Fruit fly (Drosophila melanogaster) whole organism, embryonic: ENCODE measurements around the gene tutl.
A peak's percentile ranks its signal among the peaks of the same experiment; 100 is the strongest.

ENCODE experiments used
- B-H2 ChIP-seq: fragments of 200-800 bp; sonication (Bioruptor generic); optimal IDR thresholded peaks from 2 replicates; lab custom pipeline; 2018; ENCODE audit warnings: missing biosample characterization, mild to moderate bottlenecking, missing genetic modification characterization
- Bteb2 ChIP-seq: fragments of 200-800 bp; sonication (Bioruptor generic); optimal IDR thresholded peaks from 2 replicates; lab custom pipeline; 2016; ENCODE audit warnings: missing biosample characterization, missing genetic modification characterization
- CG10321 ChIP-seq: fragments of 200-800 bp; sonication (Bioruptor generic); IDR thresholded peaks from 2 replicates; pipeline ENCODE4 v1.3.6; 2022; ENCODE audit warnings: missing biosample characterization, missing genetic modification characterization
- CG12155 ChIP-seq: fragments of 200-800 bp; sonication (Bioruptor generic); optimal IDR thresholded peaks from 3 replicates; lab custom pipeline; 2016; ENCODE audit warnings: missing biosample characterization, missing genetic modification characterization
- CG12219 ChIP-seq: fragments of 200-800 bp; sonication (Bioruptor generic); optimal IDR thresholded peaks from 3 replicates; lab custom pipeline; 2018; ENCODE audit warnings: missing biosample characterization, mild to moderate bottlenecking, missing genetic modification characterization
- CG13287 ChIP-seq: fragments of 200-800 bp; sonication (Bioruptor generic); IDR thresholded peaks from 2 replicates; pipeline ENCODE4 v1.3.6; 2022; ENCODE audit warnings: missing biosample characterization, missing genetic modification characterization; ENCODE audit not compliant: partially characterized antibody
- CG13624 ChIP-seq: fragments of 200-800 bp; sonication (Bioruptor generic); optimal IDR thresholded peaks from 2 replicates; lab custom pipeline; 2016; ENCODE audit warnings: missing biosample characterization, missing genetic modification characterization
- CG14441 ChIP-seq: fragments of 200-800 bp; sonication (Bioruptor generic); IDR thresholded peaks from 2 replicates; pipeline ENCODE4 v1.3.6; 2022; ENCODE audit warnings: missing biosample characterization, missing genetic modification characterization
- CG14710 ChIP-seq: fragments of 200-800 bp; sonication (Bioruptor generic); optimal IDR thresholded peaks from 3 replicates; lab custom pipeline; 2019; ENCODE audit warnings: missing biosample characterization, mild to moderate bottlenecking, missing genetic modification characterization, moderate library complexity
- CG15073 ChIP-seq: fragments of 200-800 bp; sonication (Bioruptor generic); optimal IDR thresholded peaks from 2 replicates; lab custom pipeline; 2016; ENCODE audit warnings: missing biosample characterization, missing genetic modification characterization
- CG18262 ChIP-seq: fragments of 200-800 bp; optimal IDR thresholded peaks from 3 replicates; lab custom pipeline; 2019; ENCODE audit warnings: missing biosample characterization, mild to moderate bottlenecking, missing genetic modification characterization, moderate library complexity
- CG1832 ChIP-seq: fragments of 200-800 bp; sonication (Bioruptor generic); optimal IDR thresholded peaks from 2 replicates; lab custom pipeline; 2017; ENCODE audit warnings: missing biosample characterization, mild to moderate bottlenecking, missing genetic modification characterization, inconsistent platforms
- CG18476 ChIP-seq: fragments of 200-800 bp; sonication (Bioruptor generic); optimal IDR thresholded peaks from 2 replicates; lab custom pipeline; 2016; ENCODE audit warnings: missing biosample characterization, mild to moderate bottlenecking, missing genetic modification characterization
- CG32532 ChIP-seq: fragments of 200-800 bp; sonication (Bioruptor generic); IDR thresholded peaks from 2 replicates; pipeline ENCODE4 v1.3.6; 2022; ENCODE audit warnings: missing biosample characterization, missing genetic modification characterization
- CG33213 ChIP-seq: fragments of 200-800 bp; sonication (Bioruptor generic); optimal IDR thresholded peaks from 3 replicates; lab custom pipeline; 2016; ENCODE audit warnings: missing biosample characterization, missing genetic modification characterization
- CG34376 ChIP-seq: fragments of 200-800 bp; sonication (Bioruptor generic); optimal IDR thresholded peaks from 2 replicates; lab custom pipeline; 2018; ENCODE audit warnings: missing biosample characterization, mild to moderate bottlenecking, missing genetic modification characterization
- CG3847 ChIP-seq: fragments of 200-800 bp; sonication (Bioruptor generic); IDR thresholded peaks from 2 replicates; pipeline ENCODE4 v1.3.6; 2022; ENCODE audit warnings: missing biosample characterization, missing genetic modification characterization
- CG3995 ChIP-seq: fragments of 200-800 bp; sonication (Bioruptor generic); optimal IDR thresholded peaks from 3 replicates; lab custom pipeline; 2016; ENCODE audit warnings: missing biosample characterization, missing genetic modification characterization
- CG7839 ChIP-seq: fragments of 200-800 bp; sonication (Bioruptor generic); optimal IDR thresholded peaks from 3 replicates; lab custom pipeline; 2018; ENCODE audit warnings: missing biosample characterization, mild to moderate bottlenecking, missing genetic modification characterization, moderate library complexity
- CG8089 ChIP-seq: fragments of 200-800 bp; sonication (Bioruptor generic); optimal IDR thresholded peaks from 3 replicates; lab custom pipeline; 2016; ENCODE audit warnings: missing biosample characterization, missing genetic modification characterization
- CG8765 ChIP-seq: fragments of 200-800 bp; sonication (Bioruptor generic); IDR thresholded peaks from 2 replicates; pipeline ENCODE4 v1.3.6; 2022; ENCODE audit warnings: missing biosample characterization, missing genetic modification characterization
- CHES-1-like ChIP-seq: fragments of 200-800 bp; sonication (Bioruptor generic); optimal IDR thresholded peaks from 2 replicates; lab custom pipeline; 2016; ENCODE audit warnings: missing biosample characterization, missing genetic modification characterization
- CrebB ChIP-seq: fragments of 200-800 bp; sonication (Bioruptor generic); optimal IDR thresholded peaks from 3 replicates; lab custom pipeline; 2018; ENCODE audit warnings: missing biosample characterization, mild to moderate bottlenecking, missing genetic modification characterization
- Dll ChIP-seq: fragments of 200-800 bp; sonication (Bioruptor generic); IDR thresholded peaks from 4 replicates; pipeline ENCODE4 v1.3.6; 2022; ENCODE audit warnings: missing biosample characterization, missing genetic modification characterization; ENCODE audit not compliant: partially characterized antibody
- Gug ChIP-seq: fragments of 200-800 bp; sonication (Bioruptor generic); IDR thresholded peaks from 4 replicates; pipeline ENCODE4 v1.3.6; 2022; ENCODE audit warnings: missing biosample characterization, missing genetic modification characterization
- HmgD ChIP-seq: fragments of 200-800 bp; sonication (Bioruptor generic); optimal IDR thresholded peaks from 3 replicates; lab custom pipeline; 2016; ENCODE audit warnings: missing biosample characterization, missing genetic modification characterization
- HmgZ ChIP-seq: fragments of 200-800 bp; sonication (Bioruptor generic); optimal IDR thresholded peaks from 2 replicates; lab custom pipeline; 2018; ENCODE audit warnings: missing biosample characterization, mild to moderate bottlenecking, missing genetic modification characterization
- Hr3 ChIP-seq: fragments of 200-800 bp; sonication (Bioruptor generic); optimal IDR thresholded peaks from 3 replicates; lab custom pipeline; 2016; ENCODE audit warnings: missing biosample characterization, missing genetic modification characterization
- NFAT ChIP-seq: fragments of 200-800 bp; sonication (Bioruptor generic); IDR thresholded peaks from 2 replicates; pipeline ENCODE4 v1.3.6; 2022; ENCODE audit warnings: missing biosample characterization, missing genetic modification characterization
- Sin3A ChIP-seq: fragments of >200 bp; optimal IDR thresholded peaks from 2 replicates; lab custom pipeline; 2018
- Sry-β ChIP-seq: fragments of 200-800 bp; sonication (Bioruptor generic); optimal IDR thresholded peaks from 2 replicates; lab custom pipeline; 2018; ENCODE audit warnings: missing biosample characterization, mild to moderate bottlenecking, missing genetic modification characterization, moderate library complexity
- Sry-δ ChIP-seq: fragments of 200-800 bp; sonication (Bioruptor generic); optimal IDR thresholded peaks from 2 replicates; lab custom pipeline; 2016; ENCODE audit warnings: missing biosample characterization, missing genetic modification characterization
- amos ChIP-seq: fragments of 200-800 bp; sonication (Bioruptor generic); IDR thresholded peaks from 2 replicates; pipeline ENCODE4 v1.3.6; 2022; ENCODE audit warnings: missing biosample characterization, missing genetic modification characterization; ENCODE audit not compliant: partially characterized antibody
- bowl ChIP-seq: fragments of 200-800 bp; sonication (Bioruptor generic); IDR thresholded peaks from 2 replicates; pipeline ENCODE4 v1.3.6; 2022; ENCODE audit warnings: missing biosample characterization, missing genetic modification characterization
- chn ChIP-seq: fragments of 200-800 bp; sonication (Bioruptor generic); optimal IDR thresholded peaks from 2 replicates; lab custom pipeline; 2016; ENCODE audit warnings: missing biosample characterization, missing genetic modification characterization
- crol ChIP-seq: fragments of 200-800 bp; sonication (Bioruptor generic); IDR thresholded peaks from 2 replicates; pipeline ENCODE4 v1.3.6; 2022; ENCODE audit warnings: missing biosample characterization, missing genetic modification characterization
- gem ChIP-seq: fragments of 200-800 bp; sonication (Bioruptor generic); optimal IDR thresholded peaks from 2 replicates; lab custom pipeline; 2019; ENCODE audit warnings: missing biosample characterization, mild to moderate bottlenecking, missing genetic modification characterization, moderate library complexity
- ken ChIP-seq: fragments of 200-800 bp; sonication (Bioruptor generic); IDR thresholded peaks from 3 replicates; pipeline ENCODE4 v1.3.6; 2022; ENCODE audit warnings: missing biosample characterization, missing genetic modification characterization
- mld ChIP-seq: fragments of 200-800 bp; sonication (Bioruptor generic); IDR thresholded peaks from 3 replicates; pipeline ENCODE4 v1.3.6; 2022; ENCODE audit warnings: missing biosample characterization, missing genetic modification characterization; ENCODE audit not compliant: partially characterized antibody
- nom ChIP-seq: fragments of 200-800 bp; sonication (Bioruptor generic); optimal IDR thresholded peaks from 2 replicates; lab custom pipeline; 2017; ENCODE audit warnings: missing biosample characterization, missing genetic modification characterization, mild to moderate bottlenecking, moderate library complexity, missing genetic modification reagents
- odd ChIP-seq: fragments of 200-800 bp; sonication (Bioruptor generic); optimal IDR thresholded peaks from 2 replicates; lab custom pipeline; 2017; ENCODE audit warnings: missing biosample characterization, mild to moderate bottlenecking, missing genetic modification characterization
- otp ChIP-seq: fragments of 200-800 bp; sonication (Bioruptor generic); IDR thresholded peaks from 3 replicates; pipeline ENCODE4, ENCODE4 v1.3.6; 2022; ENCODE audit warnings: missing biosample characterization, missing genetic modification characterization
- pfk ChIP-seq: fragments of 200-800 bp; sonication (Bioruptor generic); optimal IDR thresholded peaks from 2 replicates; lab custom pipeline; 2018; ENCODE audit warnings: missing biosample characterization, mild to moderate bottlenecking, missing genetic modification characterization, moderate library complexity
- pnt ChIP-seq: fragments of 200-800 bp; sonication (Bioruptor generic); optimal IDR thresholded peaks from 3 replicates; lab custom pipeline; 2016; ENCODE audit warnings: missing biosample characterization, missing genetic modification characterization
- ro ChIP-seq: fragments of 200-800 bp; sonication (Bioruptor generic); IDR thresholded peaks from 2 replicates; pipeline ENCODE4 v1.3.6; 2022; ENCODE audit warnings: missing biosample characterization, missing genetic modification characterization
- schlank ChIP-seq: fragments of 200-800 bp; sonication (Bioruptor generic); optimal IDR thresholded peaks from 2 replicates; lab custom pipeline; 2018; ENCODE audit warnings: missing biosample characterization, mild to moderate bottlenecking, missing genetic modification characterization
- sd ChIP-seq: fragments of 200-800 bp; sonication (Bioruptor generic); optimal IDR thresholded peaks from 3 replicates; lab custom pipeline; 2018; ENCODE audit warnings: missing biosample characterization, mild to moderate bottlenecking, missing genetic modification characterization, moderate library complexity
- sisA ChIP-seq: fragments of 200-800 bp; sonication (Bioruptor generic); IDR thresholded peaks from 2 replicates; pipeline ENCODE4 v1.3.6; 2022; ENCODE audit warnings: missing biosample characterization, missing genetic modification characterization
- tna ChIP-seq: fragments of 200-800 bp; sonication (Bioruptor generic); IDR thresholded peaks from 2 replicates; pipeline ENCODE4 v1.3.6; 2022; ENCODE audit warnings: missing biosample characterization, missing genetic modification characterization; ENCODE audit not compliant: partially characterized antibody
- zen ChIP-seq: fragments of 200-800 bp; sonication (Bioruptor generic); optimal IDR thresholded peaks from 3 replicates; lab custom pipeline; 2018; ENCODE audit warnings: missing biosample characterization, mild to moderate bottlenecking, missing genetic modification characterization, moderate library complexity

The tutl gene

dm6 chr2L:4371516-4372136 lies 88.7 kb downstream of the tutl start (continued):
- TF ChIP-seq CrebB, result peak; percentile 40
- TF ChIP-seq chn, result no peak
- TF ChIP-seq Sry-δ (GFP tag; lab: Kevin White, UChicago), result no peak
- TF ChIP-seq CG34376 (GFP tag; lab: Kevin White, UChicago), result no peak
- TF ChIP-seq Dll (GFP tag; lab: Robert Waterston, UW), result 0 out of 4 replicates have a peak, but pooled peaks have one; percentile 37
- TF ChIP-seq CG8089 (GFP tag; lab: Kevin White, UChicago), result no peak
- no peak for TF ChIP-seq pfk (GFP tag; lab: Kevin White, UChicago)
- TF ChIP-seq CG33213, result no peak
- no peak for TF ChIP-seq ken (GFP tag; lab: Robert Waterston, UW)
- TF ChIP-seq Gug (GFP tag; lab: Robert Waterston, UW), result no peak
- TF ChIP-seq Sry-β (GFP tag; lab: Kevin White, UChicago), result peak; percentile 40
- TF ChIP-seq NFAT (GFP tag; lab: Robert Waterston, UW), result no peak
- TF ChIP-seq sisA (GFP tag; lab: Robert Waterston, UW), result peak; percentile 31; the same call in 1 of the 2 replicates
- TF ChIP-seq CG14441, result peak; percentile 36; the same call in 1 of the 2 replicates
- no peak for TF ChIP-seq mld (GFP tag; lab: Robert Waterston, UW)
- TF ChIP-seq ro (GFP tag; lab: Robert Waterston, UW), result no peak
- no peak for TF ChIP-seq crol (GFP tag; lab: Robert Waterston, UW)
- peak; percentile 34 for TF ChIP-seq amos (GFP tag; lab: Robert Waterston, UW)
- TF ChIP-seq CG18476 (GFP tag; lab: Kevin White, UChicago), result peak; percentile 31
- TF ChIP-seq CG13287 (GFP tag; lab: Robert Waterston, UW), result peak; percentile 43; the same call in 1 of the 2 replicates
- TF ChIP-seq Bteb2 (GFP tag; lab: Kevin White, UChicago), result no peak
- TF ChIP-seq gem (tag; lab: Kevin White, UChicago), result peak; percentile 88
- TF ChIP-seq Sin3A (lab: Kevin White, UChicago), result no peak
- TF ChIP-seq CG15073 (GFP tag; lab: Kevin White, UChicago), result no peak
- TF ChIP-seq CG14710 (tag; lab: Kevin White, UChicago), result peak; percentile 84
- no peak for TF ChIP-seq CG3847 (GFP tag; lab: Robert Waterston, UW)
- no peak for TF ChIP-seq HmgZ (tag; lab: Kevin White, UChicago)
- peak; percentile 81 for TF ChIP-seq CG10321 (GFP tag; lab: Robert Waterston, UW)
- TF ChIP-seq schlank (tag; lab: Kevin White, UChicago), result no peak
- TF ChIP-seq CHES-1-like, result no peak
- peak; percentile 38 for TF ChIP-seq CG12219 (GFP tag; lab: Kevin White, UChicago)
- TF ChIP-seq nom, result peak; percentile 59
- peak; percentile 47; the same call in 1 of the 2 replicates for TF ChIP-seq CG8765 (GFP tag; lab: Robert Waterston, UW)
- 0 out of 2 replicates have a peak, but pooled peaks have one; percentile 17 for TF ChIP-seq tna (GFP tag; lab: Robert Waterston, UW)
- peak; percentile 33 for TF ChIP-seq HmgD
- TF ChIP-seq pnt (GFP tag; lab: Kevin White, UChicago), result no peak
- TF ChIP-seq CG7839, result peak; percentile 75
- peak; percentile 72 for TF ChIP-seq odd (GFP tag; lab: Kevin White, UChicago)
- TF ChIP-seq Hr3, result peak; percentile 50
- TF ChIP-seq CG32532 (GFP tag; lab: Robert Waterston, UW), result no peak
- no peak for TF ChIP-seq CG3995 (GFP tag; lab: Kevin White, UChicago)
- TF ChIP-seq CG12155 (GFP tag; lab: Kevin White, UChicago), result peak; percentile 7
- peak; percentile 93 for TF ChIP-seq CG18262 (tag; lab: Kevin White, UChicago)
- TF ChIP-seq bowl (GFP tag; lab: Robert Waterston, UW), result no peak
- TF ChIP-seq CG13624 (GFP tag; lab: Kevin White, UChicago), result no peak
- peak; percentile 49 for TF ChIP-seq sd (tag; lab: Kevin White, UChicago)
- TF ChIP-seq otp (GFP tag; lab: Robert Waterston, UW), result no peak
- peak; percentile 92 for TF ChIP-seq CG1832
- peak; percentile 70 for TF ChIP-seq zen (tag; lab: Kevin White, UChicago)
- no peak for TF ChIP-seq B-H2 (GFP tag; lab: Kevin White, UChicago)
